Worm (Caenorhabditis elegans) whole organism, dauer: ENCODE data around the gene fbxa-64.

Experiments
- unc-62 ChIP-seq: sonication (generic microtip); optimal IDR thresholded peaks from 2 replicates; lab custom pipeline; 2017; ENCODE audit warnings: missing biosample characterization, missing genetic modification reagents, missing genetic modification characterization

The fbxa-64 gene

ce11 chrV:3278101-3278639 lies at the start of gene fbxa-64:
TSS of gene fbxa-64 (minus strand) at chrV:3278151.
- no peak for TF ChIP-seq unc-62

- no peak for TF ChIP-seq unc-62
Measured at ce11 chrV:3324178-3324577, 46.2 kb upstream of the fbxa-64 start, which contains the start of gene C17B7.8. TSS of gene C17B7.8 (minus strand) at chrV:3324278.

ce11 chrV:3320432-3320831 lies 42.5 kb upstream of the fbxa-64 start, which contains the start of gene C17B7.14:
TSS of gene C17B7.14 (minus strand) at chrV:3320532.
- no peak for TF ChIP-seq unc-62

ce11 chrV:3320005-3320404 lies 42.1 kb upstream of the fbxa-64 start, which contains the start of gene F35F10.14:
TSS of gene F35F10.14 (minus strand) at chrV:3320105.
- TF ChIP-seq unc-62, result no peak

ce11 chrV:3318975-3319374 lies 41.0 kb upstream of the fbxa-64 start, which contains the start of gene F35F10.13:
TSS of gene F35F10.13 (minus strand) at chrV:3319075.
- no peak for TF ChIP-seq unc-62

- TF ChIP-seq unc-62, result no peak
Measured at ce11 chrV:3316108-3316507, 38.2 kb upstream of the fbxa-64 start, which contains the start of gene F35F10.1. TSS of gene F35F10.1 (plus strand) at chrV:3316307.

ce11 chrV:3315308-3315707 lies 37.4 kb upstream of the fbxa-64 start, which contains the start of gene arrd-19:
TSS of gene arrd-19 (minus strand) at chrV:3315516.
- TF ChIP-seq unc-62, result no peak

- TF ChIP-seq unc-62, result no peak
Measured at ce11 chrV:3312067-3312666, 34.2 kb upstream of the fbxa-64 start, which contains the start of gene arrd-18. TSS of gene arrd-18 (minus strand) at chrV:3312117.

ce11 chrV:3308169-3308568 lies 30.2 kb upstream of the fbxa-64 start, which contains the start of gene srbc-3:
TSS of gene srbc-3 (plus strand) at chrV:3308469.
- no peak for TF ChIP-seq unc-62

ce11 chrV:3301898-3302297 lies 23.9 kb upstream of the fbxa-64 start, which contains the start of gene srbc-1:
TSS of gene srbc-1 (minus strand) at chrV:3301998.
- TF ChIP-seq unc-62, result no peak

- TF ChIP-seq unc-62, result no peak
Measured at ce11 chrV:3299437-3299836, 21.5 kb upstream of the fbxa-64 start.

- TF ChIP-seq unc-62, result no peak
Measured at ce11 chrV:3297764-3298163, 19.8 kb upstream of the fbxa-64 start, which contains the start of gene srx-122. TSS of gene srx-122 (minus strand) at chrV:3297864.

ce11 chrV:3295368-3295767 lies 17.4 kb upstream of the fbxa-64 start:
- no peak for TF ChIP-seq unc-62

ce11 chrV:3289267-3289666 lies 11.3 kb upstream of the fbxa-64 start, which contains the start of gene F35F10.6:
TSS of gene F35F10.6 (minus strand) at chrV:3289367.
- no peak for TF ChIP-seq unc-62

- TF ChIP-seq unc-62, result no peak
Measured at ce11 chrV:3288134-3288533, 10.2 kb upstream of the fbxa-64 start.

- no peak for TF ChIP-seq unc-62
Measured at ce11 chrV:3287330-3287729, 9.4 kb upstream of the fbxa-64 start, which contains the start of gene F35F10.7. TSS of gene F35F10.7 (minus strand) at chrV:3287430.

- TF ChIP-seq unc-62, result no peak
Measured at ce11 chrV:3284629-3285028, 6.7 kb upstream of the fbxa-64 start, which contains the start of gene F35F10.5. TSS of gene F35F10.5 (plus strand) at chrV:3284929.

- no peak for TF ChIP-seq unc-62
Measured at ce11 chrV:3282957-3283356, 5.0 kb upstream of the fbxa-64 start, which contains the start of gene str-64. TSS of gene str-64 (plus strand) at chrV:3283257.
